Fruit fly (Drosophila melanogaster) Kc167 (cell line): ENCODE measurements around the gene CG34250.

Source experiments
- Myc ChIP-seq: fragments of >200 bp; optimal IDR thresholded peaks from 2 replicates; lab custom pipeline; 2017; ENCODE audit warnings: missing external identifiers
- Sin3A ChIP-seq: fragments of >200 bp; optimal IDR thresholded peaks from 2 replicates; lab custom pipeline; 2018; ENCODE audit warnings: missing external identifiers
- h ChIP-seq: fragments of >200 bp; optimal IDR thresholded peaks from 3 replicates; lab custom pipeline; 2018; ENCODE audit warnings: missing external identifiers
- insv ChIP-seq: fragments of >200 bp; optimal IDR thresholded peaks from 3 replicates; lab custom pipeline; 2018; ENCODE audit warnings: missing external identifiers
- psq ChIP-seq: fragments of >200 bp; optimal IDR thresholded peaks from 2 replicates; lab custom pipeline; 2017; ENCODE audit warnings: missing external identifiers

- TF ChIP-seq psq (no peak), h (lab: Kevin White, UChicago) (no peak), Sin3A (lab: Kevin White, UChicago) (no peak), insv (lab: Kevin White, UChicago) (no peak), Myc (lab: Kevin White, UChicago) (no peak)
Measured at dm6 chr3L:17502235-17502634, 26.2 kb downstream of the CG34250 start.
